Worm (Caenorhabditis elegans): Measurements from ENCODE around the gene F18F11.4.

The F18F11.4 gene

ce11 chrIV:313615-314014 lies 17.0 kb upstream of the F18F11.4 start, which contains the start of gene snai-1:
snai-1 (minus strand) TSS chrIV:313715.
- TF ChIP-seq skn-1 (tag; optimal IDR thresholded peaks at IDR 0.05) (no peak), pha-4 (tag; optimal IDR thresholded peaks at IDR 0.05) (no peak), mdl-1 (tag; optimal IDR thresholded peaks at IDR 0.05) (no peak), mml-1 (tag; optimal IDR thresholded peaks at IDR 0.05) (no peak), pqm-1 (tag; optimal IDR thresholded peaks at IDR 0.05) (no peak), ztf-4 (tag; optimal IDR thresholded peaks at IDR 0.05) (no peak), zag-1 (tag; optimal IDR thresholded peaks at IDR 0.05) (no peak), elt-2 (tag; optimal IDR thresholded peaks at IDR 0.05) (no peak), ama-1 (optimal IDR thresholded peaks at IDR 0.05) (no peak), nhr-237 (tag; optimal IDR thresholded peaks at IDR 0.05) (no peak), nhr-23 (tag; optimal IDR thresholded peaks at IDR 0.05) (no peak), aly-2 (tag; optimal IDR thresholded peaks at IDR 0.05) (no peak), nfya-1 (tag; optimal IDR thresholded peaks at IDR 0.05; ENCODE audit: insufficient read depth) (no peak), ceh-9 (tag; optimal IDR thresholded peaks at IDR 0.05) (no peak), ceh-28 (tag; optimal IDR thresholded peaks at IDR 0.05) (no peak), ceh-82 (tag; optimal IDR thresholded peaks at IDR 0.05) (no peak), fos-1 (tag; optimal IDR thresholded peaks at IDR 0.05) (no peak), hmg-11 (tag; optimal IDR thresholded peaks at IDR 0.05) (no peak), nhr-11 (tag; optimal IDR thresholded peaks at IDR 0.05) (no peak)

ce11 chrIV:314475-314874 lies 16.1 kb upstream of the F18F11.4 start:
- TF ChIP-seq unc-62 (GFP tag; optimal IDR thresholded peaks at IDR 0.05) (no peak), ztf-4 (tag; optimal IDR thresholded peaks at IDR 0.05) (no peak), nfya-1 (tag; optimal IDR thresholded peaks at IDR 0.05; ENCODE audit: insufficient read depth) (peak; percentile 28)

DNA sequence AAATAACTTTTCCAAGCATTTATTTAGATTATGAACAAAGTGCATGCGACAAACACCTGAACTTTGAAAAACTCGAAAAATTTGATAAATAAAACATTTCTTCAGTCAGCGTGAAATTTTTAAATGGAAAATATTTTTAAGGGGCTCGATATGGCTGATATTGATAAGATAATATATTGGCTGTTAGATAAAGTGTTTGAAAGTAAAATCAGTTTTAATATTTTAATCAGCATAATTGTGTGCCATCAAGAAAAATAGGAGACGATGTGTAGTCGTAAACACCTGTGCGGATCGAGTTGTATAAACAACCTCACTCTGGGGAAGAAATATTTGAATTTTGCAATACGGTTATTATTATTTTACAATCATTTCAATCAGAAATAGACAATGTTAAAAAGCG lies 11.0 kb upstream of the F18F11.4 start:
- peak; percentile 48 for TF ChIP-seq elt-2 (tag; optimal IDR thresholded peaks at IDR 0.05)
- TF ChIP-seq nhr-77 (tag; optimal IDR thresholded peaks at IDR 0.05): no peak
- no peak for TF ChIP-seq lin-39 (tag; optimal IDR thresholded peaks at IDR 0.05)
- TF ChIP-seq nhr-43 (tag; optimal IDR thresholded peaks at IDR 0.05; ENCODE audit: poor library complexity, severe bottlenecking): no peak
- TF ChIP-seq ceh-9 (tag; optimal IDR thresholded peaks at IDR 0.05): no peak
- no peak for TF ChIP-seq pha-4 (tag; optimal IDR thresholded peaks at IDR 0.05)

DNA sequence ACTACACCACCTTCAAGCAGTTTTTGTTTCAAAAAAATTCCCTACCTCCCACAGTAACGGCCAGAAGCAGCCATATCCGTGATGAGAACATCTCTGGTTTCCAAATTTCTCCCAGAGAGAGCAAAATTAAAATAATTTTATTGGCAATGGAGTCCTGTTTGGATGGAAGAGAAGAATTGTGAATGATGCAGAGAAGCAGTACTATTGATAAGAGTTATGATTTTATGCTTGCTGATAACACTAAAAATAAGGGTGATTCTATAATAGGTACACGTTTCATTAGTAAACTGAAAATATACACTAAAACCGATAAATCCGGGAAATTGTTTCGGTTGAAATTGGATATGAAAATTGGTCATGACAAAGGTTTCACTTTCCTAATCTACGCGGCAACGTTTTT lies 10.2 kb upstream of the F18F11.4 start, which contains the start of gene dsc-4:
TSS of gene dsc-4 (minus strand) at position 165 of the 400 bp plus-strand sequence.
- TF ChIP-seq elt-2 (tag; optimal IDR thresholded peaks at IDR 0.05): peak; percentile 71
- TF ChIP-seq sea-2 (GFP tag; optimal IDR thresholded peaks at IDR 0.05): no peak

ce11 chrIV:322497-322896 lies 8.1 kb upstream of the F18F11.4 start, which contains the start of gene grl-26:
grl-26 (minus strand) TSS chrIV:322814.
- no peak for TF ChIP-seq pqm-1 (tag; optimal IDR thresholded peaks at IDR 0.05)
- TF ChIP-seq zag-1 (tag; optimal IDR thresholded peaks at IDR 0.05): no peak
- TF ChIP-seq fos-1 (tag; optimal IDR thresholded peaks at IDR 0.05): no peak
- no peak for TF ChIP-seq nhr-77 (tag; optimal IDR thresholded peaks at IDR 0.05)
- TF ChIP-seq ceh-28 (tag; optimal IDR thresholded peaks at IDR 0.05): no peak
- TF ChIP-seq unc-39 (tag; optimal IDR thresholded peaks at IDR 0.05): no peak
- no peak for TF ChIP-seq nhr-28 (tag; optimal IDR thresholded peaks at IDR 0.05)
- TF ChIP-seq daf-12 (tag; optimal IDR thresholded peaks at IDR 0.05): no peak
- TF ChIP-seq R02D3.7 (tag; optimal IDR thresholded peaks at IDR 0.05): no peak
- no peak for TF ChIP-seq eor-1 (tag; optimal IDR thresholded peaks at IDR 0.05)
- TF ChIP-seq lin-39 (tag; optimal IDR thresholded peaks at IDR 0.05): peak; percentile 13
- no peak for TF ChIP-seq nfya-1 (tag; optimal IDR thresholded peaks at IDR 0.05; ENCODE audit: insufficient read depth)
- no peak for TF ChIP-seq mdl-1 (tag; optimal IDR thresholded peaks at IDR 0.05)
- no peak for TF ChIP-seq elt-3 (tag; optimal IDR thresholded peaks at IDR 0.05)
- TF ChIP-seq ceh-16 (tag; optimal IDR thresholded peaks at IDR 0.05): no peak
- peak; percentile 22 for TF ChIP-seq lin-15B (tag; optimal IDR thresholded peaks at IDR 0.05)
- no peak for TF ChIP-seq ceh-82 (tag; optimal IDR thresholded peaks at IDR 0.05)
- peak; percentile 43 for TF ChIP-seq lsy-12 (tag; optimal IDR thresholded peaks at IDR 0.05)
- no peak for TF ChIP-seq ceh-9 (tag; optimal IDR thresholded peaks at IDR 0.05)
- TF ChIP-seq snpc-4 (tag; optimal IDR thresholded peaks at IDR 0.05): no peak
- no peak for TF ChIP-seq ztf-11 (tag; optimal IDR thresholded peaks at IDR 0.05)
- TF ChIP-seq nhr-76 (tag; optimal IDR thresholded peaks at IDR 0.05): no peak
- TF ChIP-seq egl-5 (tag; optimal IDR thresholded peaks at IDR 0.05): peak; percentile 39
- TF ChIP-seq elt-2 (tag; optimal IDR thresholded peaks at IDR 0.05): peak; percentile 56
- peak; percentile 24 for TF ChIP-seq nhr-23 (tag; optimal IDR thresholded peaks at IDR 0.05)
- TF ChIP-seq unc-62 (GFP tag; optimal IDR thresholded peaks at IDR 0.05): no peak
- no peak for TF ChIP-seq mml-1 (tag; optimal IDR thresholded peaks at IDR 0.05)
- TF ChIP-seq nhr-11 (tag; optimal IDR thresholded peaks at IDR 0.05): no peak
- no peak for TF ChIP-seq pha-4 (tag; optimal IDR thresholded peaks at IDR 0.05)
- no peak for TF ChIP-seq ztf-4 (tag; optimal IDR thresholded peaks at IDR 0.05)
- TF ChIP-seq nhr-43 (tag; optimal IDR thresholded peaks at IDR 0.05; ENCODE audit: poor library complexity, severe bottlenecking): peak; percentile 56
- TF ChIP-seq hmg-11 (tag; optimal IDR thresholded peaks at IDR 0.05): peak; percentile 67
- TF ChIP-seq fkh-2 (tag; optimal IDR thresholded peaks at IDR 0.05): no peak
- no peak for TF ChIP-seq aly-2 (tag; optimal IDR thresholded peaks at IDR 0.05)
- TF ChIP-seq nhr-25 (tag; optimal IDR thresholded peaks at IDR 0.05): no peak
- TF ChIP-seq jun-1 (tag; optimal IDR thresholded peaks at IDR 0.05): peak; percentile 66
- TF ChIP-seq skn-1 (tag; optimal IDR thresholded peaks at IDR 0.05): no peak
- no peak for TF ChIP-seq egl-27 (tag; optimal IDR thresholded peaks at IDR 0.05)
- TF ChIP-seq tbx-2 (tag; optimal IDR thresholded peaks at IDR 0.05): no peak
- no peak for TF ChIP-seq nhr-237 (tag; optimal IDR thresholded peaks at IDR 0.05)

Data from whole organism, L3 larva.